Fruit fly (Drosophila melanogaster): ENCODE measurements around the gene CG4080.
A peak's percentile ranks its signal among the peaks of the same experiment; 100 is the strongest.

The CG4080 gene

dm6 chr3L:9425838-9426237, 26.8 kb upstream of the CG4080 start (continued):
- TF ChIP-seq gsb (GFP tag; IDR thresholded peaks at IDR 0.05) (no peak), CG10565 (GFP tag; optimal IDR thresholded peaks at IDR 0.05) (no peak), klu (GFP tag; IDR thresholded peaks at IDR 0.05) (no peak), bab2 (GFP tag; optimal IDR thresholded peaks at IDR 0.05) (no peak), CG11247 (GFP tag; IDR thresholded peaks at IDR 0.05) (no peak), CG43689 (GFP tag; IDR thresholded peaks at IDR 0.05) (no peak), pum (GFP tag; optimal IDR thresholded peaks at IDR 0.05) (no peak), cas (GFP tag; IDR thresholded peaks at IDR 0.05) (no peak), CG11398 (GFP tag; optimal IDR thresholded peaks at IDR 0.05) (no peak), Fer3 (tag; optimal IDR thresholded peaks at IDR 0.05) (no peak), CG10209 (GFP tag; optimal IDR thresholded peaks at IDR 0.05) (no peak), CG3407 (GFP tag; optimal IDR thresholded peaks at IDR 0.05) (no peak), cad (GFP tag; optimal IDR thresholded peaks at IDR 0.05) (no peak), NK7.1 (GFP tag; optimal IDR thresholded peaks at IDR 0.05) (no peak), Dp (GFP tag; optimal IDR thresholded peaks at IDR 0.05) (no peak), ewg (GFP tag; optimal IDR thresholded peaks at IDR 0.05) (no peak), br (optimal IDR thresholded peaks at IDR 0.05) (no peak), CG13296 (GFP tag; optimal IDR thresholded peaks at IDR 0.05) (no peak), Ravus (GFP tag; IDR thresholded peaks at IDR 0.05) (no peak), ase (GFP tag; IDR thresholded peaks at IDR 0.05) (no peak), CG1792 (GFP tag; optimal IDR thresholded peaks at IDR 0.05) (no peak), CG14965 (GFP tag; optimal IDR thresholded peaks at IDR 0.05; ENCODE audit: borderline replicate concordance) (no peak), H2.0 (GFP tag; IDR thresholded peaks at IDR 0.05) (no peak), maf-S (GFP tag; optimal IDR thresholded peaks at IDR 0.05) (no peak), CG15011 (GFP tag; optimal IDR thresholded peaks at IDR 0.05) (no peak), Sin3A (optimal IDR thresholded peaks at IDR 0.05) (no peak), CG11695 (GFP tag; IDR thresholded peaks at IDR 0.05) (peak; percentile 24; the same call in 1 of the 3 replicates), CG1832 (GFP tag; optimal IDR thresholded peaks at IDR 0.05) (no peak), Oaz (GFP tag; IDR thresholded peaks at IDR 0.05) (no peak), Mes4 (GFP tag; optimal IDR thresholded peaks at IDR 0.05) (no peak), Bdp1 (GFP tag; optimal IDR thresholded peaks at IDR 0.05) (no peak), CG34224 (GFP tag; IDR thresholded peaks at IDR 0.05; ENCODE audit: partially characterized antibody) (no peak), Dek (tag; optimal IDR thresholded peaks at IDR 0.05) (no peak), CG4707 (GFP tag; optimal IDR thresholded peaks at IDR 0.05) (no peak), CG34422 (GFP tag; IDR thresholded peaks at IDR 0.05) (no peak), croc (GFP tag; conservative IDR thresholded peaks at IDR 0.05) (no peak), CkIIα-i1 (GFP tag; IDR thresholded peaks at IDR 0.05) (no peak), Fer2 (tag; optimal IDR thresholded peaks at IDR 0.05) (no peak), gem (tag; optimal IDR thresholded peaks at IDR 0.05) (peak; percentile 47), CG12942 (GFP tag; optimal IDR thresholded peaks at IDR 0.05) (no peak), onecut (GFP tag; IDR thresholded peaks at IDR 0.05) (no peak), dm (GFP tag; optimal IDR thresholded peaks at IDR 0.05) (no peak), Taf1 (GFP tag; IDR thresholded peaks at IDR 0.05) (no peak), Nf-YC (tag; optimal IDR thresholded peaks at IDR 0.05) (no peak), CG12769 (tag; optimal IDR thresholded peaks at IDR 0.05) (no peak), cg (GFP tag; optimal IDR thresholded peaks at IDR 0.05) (no peak), HLH3B (GFP tag; IDR thresholded peaks at IDR 0.05) (no peak), CG8478 (optimal IDR thresholded peaks at IDR 0.05) (no peak), toy (GFP tag; IDR thresholded peaks at IDR 0.05) (no peak), BtbVII (GFP tag; optimal IDR thresholded peaks at IDR 0.05) (no peak), CG10366 (GFP tag; IDR thresholded peaks at IDR 0.05) (no peak), ab (GFP tag; optimal IDR thresholded peaks at IDR 0.05) (no peak), CG9215 (GFP tag; IDR thresholded peaks at IDR 0.05) (no peak), phol (tag; optimal IDR thresholded peaks at IDR 0.05) (peak; percentile 16)

Data from whole organism, embryonic.